Worm (Caenorhabditis elegans) whole organism, L1 larva: Measurements from ENCODE around the gene C39B5.14.

Source experiments
- C16A3.4 ChIP-seq: fragments of 150-350 bp; optimal IDR thresholded peaks from 2 replicates; lab custom pipeline; 2014; ENCODE audit warnings: missing biosample characterization, missing genetic modification characterization
- F16B12.6 ChIP-seq: fragments of 150-350 bp; optimal IDR thresholded peaks from 2 replicates; lab custom pipeline; 2014; ENCODE audit warnings: missing biosample characterization, missing genetic modification characterization
- Y116A8C.19 ChIP-seq: sonication (generic microtip); optimal IDR thresholded peaks from 2 replicates; lab custom pipeline; 2016; ENCODE audit warnings: missing compliant biosample characterization, missing genetic modification characterization, borderline replicate concordance
- aha-1 ChIP-seq: fragments of 150-350 bp; optimal IDR thresholded peaks from 2 replicates; lab custom pipeline; 2014; ENCODE audit warnings: missing biosample characterization, missing genetic modification characterization
- aly-2 ChIP-seq: fragments of 150-350 bp; optimal IDR thresholded peaks from 2 replicates; lab custom pipeline; 2014; ENCODE audit warnings: missing biosample characterization, missing genetic modification characterization
- ama-1 ChIP-seq: fragments of 150-350 bp; optimal IDR thresholded peaks from 2 replicates; lab custom pipeline; 2014
- blmp-1 ChIP-seq: fragments of 150-350 bp; optimal IDR thresholded peaks from 2 replicates; lab custom pipeline; 2014; ENCODE audit warnings: missing biosample characterization, missing genetic modification characterization
- ceh-8 ChIP-seq: fragments of 200-800 bp; sonication (Bioruptor generic); optimal IDR thresholded peaks from 2 replicates; lab custom pipeline; 2018; ENCODE audit warnings: mild to moderate bottlenecking, missing genetic modification characterization, moderate library complexity, missing compliant biosample characterization
- ceh-82 ChIP-seq, 3 experiments: fragments of 150-350 bp in 1 of 3; sonication (generic microtip) in 2 of 3; optimal IDR thresholded peaks; 2 replicates each; lab custom pipeline; 2014 to 2017; ENCODE audit warnings: missing biosample characterization in 3 of 3, missing genetic modification characterization in 3 of 3
- ceh-88 ChIP-seq: fragments of 200-800 bp; sonication (Bioruptor generic); IDR thresholded peaks from 2 replicates; pipeline ENCODE4 v1.3.6; 2022; ENCODE audit warnings: missing genetic modification characterization, missing compliant biosample characterization
- ces-1 ChIP-seq: fragments of 150-350 bp; optimal IDR thresholded peaks from 2 replicates; lab custom pipeline; 2014; ENCODE audit warnings: missing biosample characterization, missing genetic modification reagents, missing genetic modification characterization
- dpl-1 ChIP-seq, 3 experiments: fragments of 150-350 bp in 2 of 3; sonication (generic microtip) in 1 of 3; optimal IDR thresholded peaks; 2 replicates each; lab custom pipeline; 2014 to 2017; ENCODE audit warnings: missing biosample characterization in 3 of 3, missing genetic modification characterization in 3 of 3, missing genetic modification reagents in 3 of 3
- dsc-1 ChIP-seq: sonication (generic microtip); optimal IDR thresholded peaks from 2 replicates; lab custom pipeline; 2016; ENCODE audit warnings: mild to moderate bottlenecking, missing genetic modification characterization, missing compliant biosample characterization
- efl-1 ChIP-seq, 4 experiments: fragments of 150-350 bp; optimal IDR thresholded peaks in 3 of 4; peaks in 1 of 4; 1 replicate in 1 of 4; 2 replicates in 3 of 4; lab custom pipeline; 2014; ENCODE audit warnings: missing biosample characterization in 2 of 4, missing genetic modification characterization in 2 of 4, missing genetic modification reagents in 2 of 4
- efl-3 ChIP-seq: fragments of 200-800 bp; sonication (Bioruptor generic); optimal IDR thresholded peaks from 2 replicates; lab custom pipeline; 2018; ENCODE audit warnings: mild to moderate bottlenecking, missing genetic modification characterization, missing compliant biosample characterization
- egl-27 ChIP-seq, 2 experiments: fragments of 150-350 bp in 1 of 2; sonication (generic microtip); optimal IDR thresholded peaks; 3 replicates each; lab custom pipeline; 2017 to 2018; ENCODE audit warnings: missing biosample characterization in 2 of 2, missing genetic modification characterization in 2 of 2, missing genetic modification reagents in 2 of 2
- elt-2 ChIP-seq: sonication (generic microtip); optimal IDR thresholded peaks from 2 replicates; lab custom pipeline; 2016; ENCODE audit warnings: missing genetic modification characterization, mild to moderate bottlenecking, inconsistent platforms, missing compliant biosample characterization, missing genetic modification reagents
- elt-3 ChIP-seq, 6 experiments: fragments of 150-350 bp in 1 of 6; sonication (generic microtip); optimal IDR thresholded peaks; 2 replicates each; lab custom pipeline; 2017 to 2018; ENCODE audit warnings: missing biosample characterization in 6 of 6, missing genetic modification characterization in 6 of 6, inconsistent platforms in 1 of 6
- fkh-8 ChIP-seq: sonication (generic microtip); optimal IDR thresholded peaks from 2 replicates; lab custom pipeline; 2016; ENCODE audit warnings: mild to moderate bottlenecking, missing genetic modification characterization, missing compliant biosample characterization
- hlh-17 ChIP-seq: fragments of 200-800 bp; sonication (Bioruptor generic); optimal IDR thresholded peaks from 2 replicates; lab custom pipeline; 2018; ENCODE audit warnings: missing genetic modification characterization, mild to moderate bottlenecking, missing compliant biosample characterization, moderate library complexity, borderline replicate concordance
- hlh-4 ChIP-seq: sonication (generic microtip); optimal IDR thresholded peaks from 2 replicates; lab custom pipeline; 2016; ENCODE audit warnings: mild to moderate bottlenecking, missing genetic modification characterization, missing compliant biosample characterization
- lin-14 ChIP-seq: fragments of 200-800 bp; sonication (Bioruptor generic); optimal IDR thresholded peaks from 2 replicates; lab custom pipeline; 2018; ENCODE audit warnings: mild to moderate bottlenecking, missing genetic modification characterization, moderate library complexity, missing compliant biosample characterization
- lin-35 ChIP-seq, 2 experiments: fragments of 150-350 bp; optimal IDR thresholded peaks; 2 replicates each; lab custom pipeline; 2014; ENCODE audit warnings: missing biosample characterization in 2 of 2, missing genetic modification characterization in 2 of 2, missing genetic modification reagents in 2 of 2
- lin-39 ChIP-seq: fragments of 150-350 bp; optimal IDR thresholded peaks from 2 replicates; lab custom pipeline; 2014; ENCODE audit warnings: missing biosample characterization, missing genetic modification reagents, missing genetic modification characterization
- lsy-2 ChIP-seq, 2 experiments: fragments of 150-350 bp; optimal IDR thresholded peaks; 2 replicates each; lab custom pipeline; 2014; ENCODE audit warnings: missing biosample characterization in 2 of 2, missing genetic modification characterization in 2 of 2
- mdl-1 ChIP-seq, 2 experiments: fragments of 150-350 bp; optimal IDR thresholded peaks; 2 replicates each; lab custom pipeline; 2014 to 2017; ENCODE audit warnings: missing biosample characterization in 2 of 2, missing genetic modification characterization in 2 of 2, inconsistent platforms in 1 of 2
- mep-1 ChIP-seq: fragments of 150-350 bp; optimal IDR thresholded peaks from 2 replicates; lab custom pipeline; 2014; ENCODE audit warnings: missing biosample characterization, missing genetic modification characterization
- nhr-11 ChIP-seq: fragments of 150-350 bp; optimal IDR thresholded peaks from 2 replicates; lab custom pipeline; 2014; ENCODE audit warnings: missing biosample characterization, missing genetic modification characterization
- nhr-77 ChIP-seq: fragments of 150-350 bp; optimal IDR thresholded peaks from 2 replicates; lab custom pipeline; 2014; ENCODE audit warnings: missing biosample characterization, missing genetic modification characterization
- nhr-84 ChIP-seq: sonication (generic microtip); optimal IDR thresholded peaks from 2 replicates; lab custom pipeline; 2017; ENCODE audit warnings: missing biosample characterization, missing genetic modification characterization
- nhr-85 ChIP-seq: sonication (generic microtip); peaks from one replicate; lab custom pipeline; 2016; ENCODE audit warnings: missing genetic modification characterization, inconsistent platforms, missing compliant biosample characterization
- skn-1 ChIP-seq: fragments of 150-350 bp; optimal IDR thresholded peaks from 2 replicates; lab custom pipeline; 2014; ENCODE audit warnings: missing biosample characterization, missing genetic modification characterization
- snu-23 ChIP-seq: sonication (generic microtip); optimal IDR thresholded peaks from 2 replicates; lab custom pipeline; 2016; ENCODE audit warnings: missing genetic modification characterization, missing compliant biosample characterization
- sptf-1 ChIP-seq: fragments of 150-350 bp; optimal IDR thresholded peaks from 2 replicates; lab custom pipeline; 2014; ENCODE audit warnings: missing biosample characterization, missing genetic modification characterization
- sup-37 ChIP-seq: fragments of 200-800 bp; sonication (Bioruptor generic); optimal IDR thresholded peaks from 2 replicates; lab custom pipeline; 2018; ENCODE audit warnings: mild to moderate bottlenecking, missing genetic modification characterization, missing compliant biosample characterization
- swsn-7 ChIP-seq: sonication (generic microtip); optimal IDR thresholded peaks from 2 replicates; lab custom pipeline; 2016; ENCODE audit warnings: missing genetic modification characterization, missing compliant biosample characterization
- tlp-1 ChIP-seq: fragments of 150-350 bp; optimal IDR thresholded peaks from 2 replicates; lab custom pipeline; 2014; ENCODE audit warnings: missing biosample characterization, missing genetic modification characterization
- unc-130 ChIP-seq: fragments of 150-350 bp; optimal IDR thresholded peaks from 2 replicates; lab custom pipeline; 2017; ENCODE audit warnings: missing biosample characterization, missing genetic modification characterization, inconsistent platforms
- unc-62 ChIP-seq: fragments of 150-350 bp; optimal IDR thresholded peaks from 2 replicates; lab custom pipeline; 2014; ENCODE audit warnings: missing biosample characterization, missing genetic modification reagents, missing genetic modification characterization
- unc-98 ChIP-seq: fragments of 200-800 bp; sonication (Bioruptor generic); IDR thresholded peaks from 2 replicates; pipeline ENCODE4 v1.3.6; 2022; ENCODE audit warnings: missing genetic modification characterization, missing compliant biosample characterization
- vab-15 ChIP-seq: sonication (generic microtip); optimal IDR thresholded peaks from 2 replicates; lab custom pipeline; 2017; ENCODE audit warnings: missing genotype, mild to moderate bottlenecking, missing genetic modification characterization, missing compliant biosample characterization
- xbp-1 ChIP-seq: sonication (generic microtip); optimal IDR thresholded peaks from 2 replicates; lab custom pipeline; 2016; ENCODE audit warnings: missing genetic modification characterization, missing compliant biosample characterization
- ztf-11 ChIP-seq, 2 experiments: sonication (generic microtip); optimal IDR thresholded peaks; 2 replicates each; lab custom pipeline; 2016 to 2017; ENCODE audit warnings: missing genetic modification characterization in 2 of 2, missing biosample characterization in 1 of 2, missing compliant biosample characterization in 1 of 2
- ztf-4 ChIP-seq: fragments of 150-350 bp; optimal IDR thresholded peaks from 2 replicates; lab custom pipeline; 2014; ENCODE audit warnings: missing biosample characterization, missing genetic modification characterization

C39B5.14 gene

ce11 chrIII:2211120-2211519 lies at the start of gene C39B5.14:
C39B5.14 (plus strand) TSS chrIII:2211420.
- no peak for TF ChIP-seq ces-1 (GFP tag; lab: Kevin White, UChicago)
- TF ChIP-seq elt-2 = peak; percentile 40

- TF ChIP-seq blmp-1 = peak; percentile 79
- TF ChIP-seq xbp-1 = no peak
- TF ChIP-seq efl-1 (optimal IDR thresholded peaks at IDR 0.05; lab: Kevin White, UChicago) = no peak
- TF ChIP-seq efl-1 (GFP tag; optimal IDR thresholded peaks at IDR 0.05 in 1 of 2; lab: Kevin White, UChicago) = peak in 1 of 2 experiments; percentile 92
- TF ChIP-seq elt-2 = peak; percentile 19
- TF ChIP-seq elt-3 (tag; optimal IDR thresholded peaks at IDR 0.05; lab: Kevin White, UChicago) = peak in 2 of 6 experiments; percentile 50 to 54
- peak in 2 of 3 experiments; percentile 2 to 17 for TF ChIP-seq dpl-1 (GFP tag; optimal IDR thresholded peaks at IDR 0.05; lab: Kevin White, UChicago)
- TF ChIP-seq swsn-7 (tag; lab: Kevin White, UChicago) = no peak
- TF ChIP-seq mep-1 = peak; percentile 53
- peak; percentile 22 for TF ChIP-seq ama-1
- no peak for TF ChIP-seq unc-130 (tag; lab: Kevin White, UChicago)
- no peak for TF ChIP-seq ceh-88
- peak; percentile 33 for TF ChIP-seq snu-23 (GFP tag; lab: Kevin White, UChicago)
- peak in 1 of 2 experiments; percentile 55 for TF ChIP-seq lin-35 (GFP tag; optimal IDR thresholded peaks at IDR 0.05; lab: Kevin White, UChicago)
- TF ChIP-seq lsy-2 (tag; optimal IDR thresholded peaks at IDR 0.05; lab: Kevin White, UChicago) = peak in 1 of 2 experiments; percentile 39
- TF ChIP-seq skn-1 = peak; percentile 4
Observed at ce11 chrIII:2169445-2169844, 41.8 kb upstream of the C39B5.14 start.

ce11 chrIII:2170556-2170955 lies 40.7 kb upstream of the C39B5.14 start:
- TF ChIP-seq blmp-1 = peak; percentile 25
- TF ChIP-seq vab-15 (tag; lab: Kevin White, UChicago) = no peak
- no peak for TF ChIP-seq sptf-1 (tag; lab: Kevin White, UChicago)
- no peak for TF ChIP-seq ceh-8
- TF ChIP-seq elt-3 (tag; optimal IDR thresholded peaks at IDR 0.05; lab: Kevin White, UChicago) = peak in 2 of 6 experiments; percentile 9 to 30
- no peak for TF ChIP-seq nhr-85 (tag; lab: Kevin White, UChicago)
- peak; percentile 7 to 32 for TF ChIP-seq lsy-2 (tag; optimal IDR thresholded peaks at IDR 0.05; lab: Kevin White, UChicago)
- no peak for TF ChIP-seq aha-1
- TF ChIP-seq Y116A8C.19 (tag; lab: Kevin White, UChicago) = no peak
- TF ChIP-seq mep-1 = peak; percentile 17
- peak; percentile 80 for TF ChIP-seq lin-14 (GFP tag; lab: Kevin White, UChicago)
- TF ChIP-seq snu-23 (GFP tag; lab: Kevin White, UChicago) = peak; percentile 22

ce11 chrIII:2171892-2172591 lies 39.2 kb upstream of the C39B5.14 start:
- TF ChIP-seq blmp-1 (peak; percentile 65), lin-14 (GFP tag; lab: Kevin White, UChicago) (peak; percentile 93), hlh-17 (GFP tag; lab: Kevin White, UChicago) (no peak), fkh-8 (tag; lab: Kevin White, UChicago) (no peak), unc-62 (no peak), lin-39 (tag; lab: Kevin White, UChicago) (no peak), dsc-1 (no peak), snu-23 (GFP tag; lab: Kevin White, UChicago) (peak; percentile 93), ceh-82 (tag; optimal IDR thresholded peaks at IDR 0.05; lab: Kevin White, UChicago) (peak in 2 of 3 experiments; percentile 14 to 42), unc-130 (tag; lab: Kevin White, UChicago) (peak; percentile 29), nhr-77 (peak; percentile 84), sup-37 (GFP tag; lab: Kevin White, UChicago) (peak; percentile 34), efl-3 (GFP tag; lab: Kevin White, UChicago) (no peak), ztf-11 (tag; optimal IDR thresholded peaks at IDR 0.05; lab: Kevin White, UChicago) (peak in 1 of 2 experiments; percentile 52), mdl-1 (tag; optimal IDR thresholded peaks at IDR 0.05; lab: Kevin White, UChicago) (peak in 1 of 2 experiments; percentile 95), ztf-4 (peak; percentile 43), nhr-11 (tag; lab: Kevin White, UChicago) (no peak), egl-27 (tag; optimal IDR thresholded peaks at IDR 0.05; lab: Kevin White, UChicago) (peak in 1 of 2 experiments; percentile 40), ceh-88 (peak; percentile 13; the same call in 1 of the 2 replicates), tlp-1 (tag; lab: Kevin White, UChicago) (no peak), aly-2 (tag; lab: Kevin White, UChicago) (peak; percentile 47), F16B12.6 (peak; percentile 17), hlh-4 (tag; lab: Kevin White, UChicago) (no peak), nhr-84 (tag; lab: Kevin White, UChicago) (no peak), C16A3.4 (tag; lab: Kevin White, UChicago) (peak; percentile 77), elt-2 (peak; percentile 50), unc-98 (peak; percentile 43; the same call in 1 of the 2 replicates), ama-1 (peak; percentile 76)
